Worm (Caenorhabditis elegans): ENCODE data around the gene abcf-3.

abcf-3 gene

ce11 chrIII:6176172-6176571, 3.0 kb downstream of the abcf-3 start:
- TF ChIP-seq ets-4 (tag; optimal IDR thresholded peaks at IDR 0.05) = no peak
- no peak for TF ChIP-seq T23F11.4 (GFP tag; optimal IDR thresholded peaks at IDR 0.05)
- TF ChIP-seq pqm-1 (tag; optimal IDR thresholded peaks at IDR 0.05) = no peak
- TF ChIP-seq tbx-7 (tag; optimal IDR thresholded peaks at IDR 0.05) = no peak
- TF ChIP-seq ahr-1 (tag; optimal IDR thresholded peaks at IDR 0.05) = no peak
- TF ChIP-seq unc-55 (GFP tag; optimal IDR thresholded peaks at IDR 0.05) = no peak
- TF ChIP-seq ceh-2 (tag; optimal IDR thresholded peaks at IDR 0.05) = no peak
- no peak for TF ChIP-seq F13H6.1 (tag; optimal IDR thresholded peaks at IDR 0.05)
- TF ChIP-seq npax-4 (tag; optimal IDR thresholded peaks at IDR 0.05) = no peak
- no peak for TF ChIP-seq pax-1 (tag; optimal IDR thresholded peaks at IDR 0.05)
- no peak for TF ChIP-seq lim-6 (tag; optimal IDR thresholded peaks at IDR 0.05)
- no peak for TF ChIP-seq che-1 (tag; optimal IDR thresholded peaks at IDR 0.05)
- TF ChIP-seq pha-2 (tag; optimal IDR thresholded peaks at IDR 0.05) = no peak
- TF ChIP-seq C38D4.7 (GFP tag; optimal IDR thresholded peaks at IDR 0.05) = no peak
- no peak for TF ChIP-seq hlh-8 (tag; optimal IDR thresholded peaks at IDR 0.05)
- TF ChIP-seq sox-4 (tag; optimal IDR thresholded peaks at IDR 0.05) = no peak
- TF ChIP-seq pha-4 (tag; optimal IDR thresholded peaks at IDR 0.05) = no peak
- TF ChIP-seq ceh-34 (tag; optimal IDR thresholded peaks at IDR 0.05) = no peak
- TF ChIP-seq pat-9 (tag; optimal IDR thresholded peaks at IDR 0.05) = no peak
- TF ChIP-seq elt-4 (tag; optimal IDR thresholded peaks at IDR 0.05) = no peak

ce11 chrIII:6176761-6177160, 3.6 kb downstream of the abcf-3 start, which contains the start of gene F42A10.6:
F42A10.6 (minus strand) TSS chrIII:6176861.
- no peak for TF ChIP-seq ceh-48 (tag; optimal IDR thresholded peaks at IDR 0.05)
- TF ChIP-seq ceh-14 (tag; optimal IDR thresholded peaks at IDR 0.05) = no peak
- TF ChIP-seq F13H6.1 (tag; optimal IDR thresholded peaks at IDR 0.05) = no peak
- TF ChIP-seq sdc-2 (tag; optimal IDR thresholded peaks at IDR 0.05) = no peak
- no peak for TF ChIP-seq nfya-1 (tag; optimal IDR thresholded peaks at IDR 0.05)
- no peak for TF ChIP-seq che-1 (tag; optimal IDR thresholded peaks at IDR 0.05)
- TF ChIP-seq syd-9 (tag; optimal IDR thresholded peaks at IDR 0.05) = no peak
- no peak for TF ChIP-seq ztf-16 (tag; optimal IDR thresholded peaks at IDR 0.05)
- no peak for TF ChIP-seq ama-1 (optimal IDR thresholded peaks at IDR 0.05)
- no peak for TF ChIP-seq npax-4 (tag; optimal IDR thresholded peaks at IDR 0.05)
- TF ChIP-seq C08G9.2 (tag; optimal IDR thresholded peaks at IDR 0.05) = no peak
- no peak for TF ChIP-seq K09A11.1 (tag; optimal IDR thresholded peaks at IDR 0.05; ENCODE audit: insufficient read depth)
- TF ChIP-seq mec-3 (tag; optimal IDR thresholded peaks at IDR 0.05; ENCODE audit: borderline replicate concordance) = no peak
- no peak for TF ChIP-seq elt-4 (tag; optimal IDR thresholded peaks at IDR 0.05)
- no peak for TF ChIP-seq ceh-6 (GFP tag; optimal IDR thresholded peaks at IDR 0.05)
- TF ChIP-seq ceh-2 (tag; optimal IDR thresholded peaks at IDR 0.05) = no peak
- no peak for TF ChIP-seq ahr-1 (tag; optimal IDR thresholded peaks at IDR 0.05)
- no peak for TF ChIP-seq lim-6 (tag; optimal IDR thresholded peaks at IDR 0.05)

ce11 chrIII:6177631-6178030, 4.4 kb downstream of the abcf-3 start:
- TF ChIP-seq fkh-6 (tag; optimal IDR thresholded peaks at IDR 0.05) (no peak), ceh-34 (tag; optimal IDR thresholded peaks at IDR 0.05) (no peak), pha-4 (tag; optimal IDR thresholded peaks at IDR 0.05) (no peak), Y22D7AL.16 (tag; optimal IDR thresholded peaks at IDR 0.05) (no peak), pat-9 (tag; optimal IDR thresholded peaks at IDR 0.05) (no peak), hlh-8 (tag; optimal IDR thresholded peaks at IDR 0.05) (no peak), pqm-1 (tag; optimal IDR thresholded peaks at IDR 0.05) (no peak), dmd-4 (tag; optimal IDR thresholded peaks at IDR 0.05; ENCODE audit: borderline replicate concordance) (no peak), unc-42 (tag; optimal IDR thresholded peaks at IDR 0.05) (no peak)

ce11 chrIII:6178586-6178985, 5.4 kb downstream of the abcf-3 start, which contains the start of gene F42A10.7:
F42A10.7 (minus strand) TSS chrIII:6178686.
- TF ChIP-seq ceh-9 (tag; optimal IDR thresholded peaks at IDR 0.05) (no peak), hlh-13 (GFP tag; optimal IDR thresholded peaks at IDR 0.05) (no peak), unc-55 (GFP tag; optimal IDR thresholded peaks at IDR 0.05) (no peak), elt-2 (tag; optimal IDR thresholded peaks at IDR 0.05) (no peak), C08G9.2 (tag; optimal IDR thresholded peaks at IDR 0.05) (no peak), ceh-34 (tag; optimal IDR thresholded peaks at IDR 0.05) (no peak), dve-1 (tag; optimal IDR thresholded peaks at IDR 0.05) (no peak), tbx-2 (tag; optimal IDR thresholded peaks at IDR 0.05) (no peak), fkh-6 (tag; optimal IDR thresholded peaks at IDR 0.05) (no peak), gmeb-2 (tag; optimal IDR thresholded peaks at IDR 0.05) (no peak), elt-4 (tag; optimal IDR thresholded peaks at IDR 0.05) (no peak), hlh-6 (tag; optimal IDR thresholded peaks at IDR 0.05) (no peak), pqm-1 (tag; optimal IDR thresholded peaks at IDR 0.05) (no peak), sox-2 (GFP tag; IDR thresholded peaks at IDR 0.05) (no peak), fax-1 (tag; optimal IDR thresholded peaks at IDR 0.05) (no peak), Y22D7AL.16 (tag; optimal IDR thresholded peaks at IDR 0.05) (no peak), madf-2 (tag; optimal IDR thresholded peaks at IDR 0.05) (no peak), ceh-19 (GFP tag; optimal IDR thresholded peaks at IDR 0.05) (no peak)

All from whole organism, late embryonic.